Fruit fly (Drosophila melanogaster) whole organism, embryonic: Measurements from ENCODE around the gene CG31897.

ENCODE experiments used
- B-H2 ChIP-seq: fragments of 200-800 bp; sonication (Bioruptor generic); optimal IDR thresholded peaks from 2 replicates; lab custom pipeline; 2018; ENCODE audit warnings: missing biosample characterization, mild to moderate bottlenecking, missing genetic modification characterization
- CG10321 ChIP-seq: fragments of 200-800 bp; sonication (Bioruptor generic); IDR thresholded peaks from 2 replicates; pipeline ENCODE4 v1.3.6; 2022; ENCODE audit warnings: missing biosample characterization, missing genetic modification characterization
- CG11247 ChIP-seq: fragments of 200-800 bp; sonication (Bioruptor generic); IDR thresholded peaks from 2 replicates; pipeline ENCODE4 v1.3.6; 2022; ENCODE audit warnings: missing biosample characterization, missing genetic modification characterization
- CG11723 ChIP-seq: fragments of 200-800 bp; sonication (Bioruptor generic); optimal IDR thresholded peaks from 2 replicates; lab custom pipeline; 2017; ENCODE audit warnings: missing biosample characterization, mild to moderate bottlenecking, missing genetic modification characterization
- CG13123 ChIP-seq: fragments of 200-800 bp; sonication (Bioruptor generic); optimal IDR thresholded peaks from 2 replicates; lab custom pipeline; 2016; ENCODE audit warnings: missing biosample characterization, missing genetic modification characterization
- CG13296 ChIP-seq: fragments of 200-800 bp; sonication (Bioruptor generic); optimal IDR thresholded peaks from 3 replicates; lab custom pipeline; 2018; ENCODE audit warnings: missing biosample characterization, mild to moderate bottlenecking, missing genetic modification characterization
- CG13775 ChIP-seq: fragments of 200-800 bp; sonication (Bioruptor generic); optimal IDR thresholded peaks from 3 replicates; lab custom pipeline; 2017; ENCODE audit warnings: missing biosample characterization, mild to moderate bottlenecking, missing genetic modification characterization
- CG15479 ChIP-seq: fragments of 200-800 bp; sonication (Bioruptor generic); optimal IDR thresholded peaks from 3 replicates; lab custom pipeline; 2019; ENCODE audit warnings: missing biosample characterization, mild to moderate bottlenecking, missing genetic modification characterization, moderate library complexity
- CG15696 ChIP-seq: fragments of 200-800 bp; sonication (Bioruptor generic); optimal IDR thresholded peaks from 2 replicates; lab custom pipeline; 2019; ENCODE audit warnings: missing biosample characterization, mild to moderate bottlenecking, missing genetic modification characterization, moderate library complexity
- CG16813 ChIP-seq: fragments of 200-800 bp; sonication (Bioruptor generic); IDR thresholded peaks from 3 replicates; pipeline ENCODE4 v1.3.6; 2022; ENCODE audit warnings: missing biosample characterization, missing genetic modification characterization; ENCODE audit not compliant: partially characterized antibody
- CG18599 ChIP-seq: fragments of 200-800 bp; sonication (Bioruptor generic); optimal IDR thresholded peaks from 3 replicates; lab custom pipeline; 2017; ENCODE audit warnings: missing biosample characterization, missing genetic modification characterization, mild to moderate bottlenecking, moderate library complexity, missing genetic modification reagents
- CG2120 ChIP-seq: fragments of 200-800 bp; sonication (Bioruptor generic); optimal IDR thresholded peaks from 3 replicates; lab custom pipeline; 2016; ENCODE audit warnings: missing biosample characterization, missing genetic modification characterization
- CG31388 ChIP-seq: fragments of 200-800 bp; sonication (Bioruptor generic); optimal IDR thresholded peaks from 2 replicates; lab custom pipeline; 2016; ENCODE audit warnings: missing biosample characterization, missing genetic modification characterization
- CG32532 ChIP-seq: fragments of 200-800 bp; sonication (Bioruptor generic); IDR thresholded peaks from 2 replicates; pipeline ENCODE4 v1.3.6; 2022; ENCODE audit warnings: missing biosample characterization, missing genetic modification characterization
- CG34422 ChIP-seq: fragments of 200-800 bp; sonication (Bioruptor generic); IDR thresholded peaks from 3 replicates; pipeline ENCODE4 v1.3.6; 2022; ENCODE audit warnings: missing biosample characterization, missing genetic modification characterization
- CG4282 ChIP-seq: fragments of 200-800 bp; sonication (Bioruptor generic); optimal IDR thresholded peaks from 2 replicates; lab custom pipeline; 2016; ENCODE audit warnings: missing biosample characterization, missing genetic modification characterization
- CG6654 ChIP-seq: fragments of 200-800 bp; sonication (Bioruptor generic); optimal IDR thresholded peaks from 2 replicates; lab custom pipeline; 2017; ENCODE audit warnings: missing biosample characterization, mild to moderate bottlenecking, missing genetic modification characterization
- CG6689 ChIP-seq: fragments of 200-800 bp; sonication (Bioruptor generic); IDR thresholded peaks from 2 replicates; pipeline ENCODE4 v1.3.6; 2022; ENCODE audit warnings: missing biosample characterization, missing genetic modification characterization
- CG8478 ChIP-seq: fragments of >200 bp; optimal IDR thresholded peaks from 2 replicates; lab custom pipeline; 2018
- CG8765 ChIP-seq: fragments of 200-800 bp; sonication (Bioruptor generic); IDR thresholded peaks from 2 replicates; pipeline ENCODE4 v1.3.6; 2022; ENCODE audit warnings: missing biosample characterization, missing genetic modification characterization
- CTCF ChIP-seq: fragments of 200-800 bp; sonication (Bioruptor generic); optimal IDR thresholded peaks from 2 replicates; lab custom pipeline; 2017; ENCODE audit warnings: missing biosample characterization, mild to moderate bottlenecking, missing genetic modification characterization, moderate library complexity
- Dbx ChIP-seq: fragments of 200-800 bp; sonication (Bioruptor generic); IDR thresholded peaks from 3 replicates; pipeline ENCODE4 v1.3.6; 2022; ENCODE audit warnings: missing biosample characterization, missing genetic modification characterization
- Dll ChIP-seq: fragments of 200-800 bp; sonication (Bioruptor generic); IDR thresholded peaks from 4 replicates; pipeline ENCODE4 v1.3.6; 2022; ENCODE audit warnings: missing biosample characterization, missing genetic modification characterization; ENCODE audit not compliant: partially characterized antibody
- E2f1 ChIP-seq: fragments of 200-800 bp; sonication (Bioruptor generic); IDR thresholded peaks from 2 replicates; pipeline ENCODE4 v1.3.6; 2022; ENCODE audit warnings: missing biosample characterization, missing genetic modification characterization
- E2f2 ChIP-seq: fragments of 200-800 bp; sonication (Bioruptor generic); IDR thresholded peaks from 2 replicates; pipeline ENCODE4 v1.3.6; 2022; ENCODE audit warnings: missing biosample characterization, missing genetic modification characterization
- HHEX ChIP-seq: fragments of 200-800 bp; sonication (Bioruptor generic); optimal IDR thresholded peaks from 3 replicates; lab custom pipeline; 2017; ENCODE audit warnings: missing biosample characterization, mild to moderate bottlenecking, missing genetic modification characterization, missing genetic modification reagents
- Hand ChIP-seq: fragments of 200-800 bp; sonication (Bioruptor generic); optimal IDR thresholded peaks from 2 replicates; lab custom pipeline; 2017; ENCODE audit warnings: mild to moderate bottlenecking, missing biosample characterization, missing genetic modification reagents, missing genetic modification characterization
- Hmr ChIP-seq: fragments of 200-800 bp; sonication (Bioruptor generic); optimal IDR thresholded peaks from 3 replicates; lab custom pipeline; 2017; ENCODE audit warnings: mild to moderate bottlenecking, missing biosample characterization, missing genetic modification reagents, missing genetic modification characterization
- Jarid2 ChIP-seq: fragments of 200-800 bp; sonication (Bioruptor generic); optimal IDR thresholded peaks from 3 replicates; lab custom pipeline; 2017; ENCODE audit warnings: mild to moderate bottlenecking, missing biosample characterization, missing genetic modification reagents, missing genetic modification characterization
- MBD-R2 ChIP-seq: fragments of 200-800 bp; sonication (Bioruptor generic); IDR thresholded peaks from 2 replicates; pipeline ENCODE4 v1.3.6; 2022; ENCODE audit warnings: missing biosample characterization, missing genetic modification characterization
- Mad ChIP-seq: fragments of 200-800 bp; sonication (Bioruptor generic); optimal IDR thresholded peaks from 2 replicates; lab custom pipeline; 2016; ENCODE audit warnings: missing biosample characterization, missing genetic modification characterization
- NC2β ChIP-seq: fragments of 200-800 bp; sonication (Bioruptor generic); optimal IDR thresholded peaks from 2 replicates; lab custom pipeline; 2016; ENCODE audit warnings: missing biosample characterization, missing genetic modification characterization
- Nf-YB ChIP-seq: fragments of 200-800 bp; sonication (Bioruptor generic); optimal IDR thresholded peaks from 3 replicates; lab custom pipeline; 2019; ENCODE audit warnings: missing biosample characterization, mild to moderate bottlenecking, missing genetic modification characterization, moderate library complexity
- YL-1 ChIP-seq: fragments of 200-800 bp; sonication (Bioruptor generic); optimal IDR thresholded peaks from 3 replicates; lab custom pipeline; 2017; ENCODE audit warnings: missing biosample characterization, mild to moderate bottlenecking, missing genetic modification characterization
- aop ChIP-seq: fragments of 200-800 bp; sonication (Bioruptor generic); IDR thresholded peaks from 2 replicates; pipeline ENCODE4 v1.3.6; 2022; ENCODE audit warnings: missing biosample characterization, missing genetic modification characterization
- az2 ChIP-seq: fragments of 200-800 bp; sonication (Bioruptor generic); optimal IDR thresholded peaks from 3 replicates; lab custom pipeline; 2016; ENCODE audit warnings: missing biosample characterization, missing genetic modification characterization
- bcd ChIP-seq: fragments of 200-800 bp; sonication (Bioruptor generic); optimal IDR thresholded peaks from 2 replicates; lab custom pipeline; 2017; ENCODE audit warnings: missing biosample characterization, mild to moderate bottlenecking, missing genetic modification characterization
- fd96Cb ChIP-seq: fragments of 200-800 bp; sonication (Bioruptor generic); optimal IDR thresholded peaks from 2 replicates; lab custom pipeline; 2018; ENCODE audit warnings: missing biosample characterization, mild to moderate bottlenecking, missing genetic modification characterization, moderate library complexity
- fu2 ChIP-seq: fragments of 200-800 bp; sonication (Bioruptor generic); optimal IDR thresholded peaks from 2 replicates; lab custom pipeline; 2016; ENCODE audit warnings: missing biosample characterization, missing genetic modification characterization
- gsb-n ChIP-seq: fragments of 200-800 bp; sonication (Bioruptor generic); optimal IDR thresholded peaks from 3 replicates; lab custom pipeline; 2018; ENCODE audit warnings: missing biosample characterization, mild to moderate bottlenecking, missing genetic modification characterization
- insv ChIP-seq, 2 experiments: fragments of 200-800 bp; sonication (Bioruptor generic); optimal IDR thresholded peaks; 3 replicates each; lab custom pipeline; 2016 to 2018; ENCODE audit warnings: missing biosample characterization in 2 of 2, missing genetic modification characterization in 2 of 2
- nau ChIP-seq: fragments of 200-800 bp; sonication (Bioruptor generic); optimal IDR thresholded peaks from 3 replicates; lab custom pipeline; 2017; ENCODE audit warnings: missing biosample characterization, mild to moderate bottlenecking, missing genetic modification characterization, missing genetic modification reagents
- salm ChIP-seq: fragments of 200-800 bp; sonication (Bioruptor generic); optimal IDR thresholded peaks from 2 replicates; lab custom pipeline; 2018; ENCODE audit warnings: missing biosample characterization, mild to moderate bottlenecking, missing genetic modification characterization
- sens ChIP-seq: fragments of 200-800 bp; sonication (Bioruptor generic); peaks from one replicate; lab custom pipeline; 2016; ENCODE audit warnings: missing biosample characterization, missing genetic modification characterization
- sima ChIP-seq: fragments of 200-800 bp; sonication (Bioruptor generic); optimal IDR thresholded peaks from 2 replicates; lab custom pipeline; 2016; ENCODE audit warnings: missing biosample characterization, missing genetic modification characterization
- stwl ChIP-seq: fragments of 200-800 bp; sonication (Bioruptor generic); optimal IDR thresholded peaks from 3 replicates; lab custom pipeline; 2018; ENCODE audit warnings: missing biosample characterization, mild to moderate bottlenecking, missing genetic modification characterization, moderate library complexity
- trh ChIP-seq: fragments of 200-800 bp; sonication (Bioruptor generic); optimal IDR thresholded peaks from 2 replicates; lab custom pipeline; 2016; ENCODE audit warnings: missing biosample characterization, missing genetic modification characterization

CG31897 gene

dm6 chr2L:8463144-8464106 is 21.2 kb downstream of the CG31897 start, which contains the start of gene Agpat2 (continued):
- peak; percentile 83 for TF ChIP-seq bcd
- TF ChIP-seq E2f1 (GFP tag; lab: Robert Waterston, UW), result peak; percentile 78
- peak; percentile 62 for TF ChIP-seq B-H2 (GFP tag; lab: Kevin White, UChicago)
- peak; percentile 97 for TF ChIP-seq sens (GFP tag; lab: Kevin White, UChicago)
- peak; percentile 66 for TF ChIP-seq Nf-YB (GFP tag; lab: Kevin White, UChicago)

- TF ChIP-seq az2 (GFP tag; lab: Kevin White, UChicago) (peak; percentile 54), fd96Cb (tag; lab: Kevin White, UChicago) (peak; percentile 48), Jarid2 (GFP tag; lab: Kevin White, UChicago) (no peak), CG6689 (GFP tag; lab: Robert Waterston, UW) (peak; percentile 51; the same call in 1 of the 2 replicates), salm (no peak), trh (no peak), CG13775 (peak; percentile 60), aop (GFP tag; lab: Robert Waterston, UW) (no peak), CG31388 (no peak), CTCF (no peak), CG13296 (GFP tag; lab: Kevin White, UChicago) (peak; percentile 75), CG15696 (peak; percentile 43), Dll (GFP tag; lab: Robert Waterston, UW) (peak; percentile 97), YL-1 (GFP tag; lab: Kevin White, UChicago) (peak; percentile 78), CG18599 (GFP tag; lab: Kevin White, UChicago) (peak; percentile 30), CG2120 (GFP tag; lab: Kevin White, UChicago) (peak; percentile 83), insv (GFP tag; optimal IDR thresholded peaks at IDR 0.05; lab: Kevin White, UChicago) (peak in 1 of 2 experiments; percentile 58), HHEX (GFP tag; lab: Kevin White, UChicago) (peak; percentile 42), fu2 (GFP tag; lab: Kevin White, UChicago) (peak; percentile 79), Hmr (GFP tag; lab: Kevin White, UChicago) (peak; percentile 66), CG16813 (GFP tag; lab: Robert Waterston, UW) (peak; percentile 95), CG34422 (peak; percentile 29; the same call in 1 of the 3 replicates), MBD-R2 (GFP tag; lab: Robert Waterston, UW) (peak; percentile 90), CG15479 (GFP tag; lab: Kevin White, UChicago) (no peak), E2f2 (GFP tag; lab: Robert Waterston, UW) (peak; percentile 61), CG4282 (GFP tag; lab: Kevin White, UChicago) (peak; percentile 92), CG10321 (GFP tag; lab: Robert Waterston, UW) (0 out of 2 replicates have a peak, but pooled peaks have one; percentile 30), CG11723 (peak; percentile 21), NC2β (GFP tag; lab: Kevin White, UChicago) (peak; percentile 2), Mad (peak; percentile 40), CG32532 (GFP tag; lab: Robert Waterston, UW) (peak; percentile 53; the same call in 1 of the 2 replicates), sima (no peak), nau (GFP tag; lab: Kevin White, UChicago) (no peak), gsb-n (peak; percentile 58), Dbx (GFP tag; lab: Robert Waterston, UW) (peak; percentile 81), CG13123 (GFP tag; lab: Kevin White, UChicago) (peak; percentile 55), CG11247 (GFP tag; lab: Robert Waterston, UW) (peak; percentile 47; the same call in 1 of the 2 replicates), CG8478 (lab: Kevin White, UChicago) (no peak), Hand (peak; percentile 51), CG6654 (GFP tag; lab: Kevin White, UChicago) (no peak), CG8765 (no peak), stwl (tag; lab: Kevin White, UChicago) (peak; percentile 76)
These were observed 21.9 kb downstream of the CG31897 start, which contains the start of gene prg for dm6 chr2L:8464107-8464582. Gene prg (plus strand): TSS chr2L:8464488.
